Fruit fly (Drosophila melanogaster) whole organism, embryonic: ENCODE data around the gene CG14252.

Experiments used
- Asciz ChIP-seq: fragments of 200-800 bp; sonication (Bioruptor generic); optimal IDR thresholded peaks from 2 replicates; lab custom pipeline; 2017; ENCODE audit warnings: missing biosample characterization, mild to moderate bottlenecking, missing genetic modification characterization, missing genetic modification reagents
- Atf-2 ChIP-seq: fragments of 200-800 bp; sonication (Bioruptor generic); optimal IDR thresholded peaks from 2 replicates; lab custom pipeline; 2016; ENCODE audit warnings: missing biosample characterization, missing genetic modification characterization
- Atf6 ChIP-seq: fragments of 200-800 bp; sonication (Bioruptor generic); IDR thresholded peaks from 2 replicates; pipeline ENCODE4 v1.3.6; 2022; ENCODE audit warnings: missing biosample characterization, missing genetic modification characterization
- B-H1 ChIP-seq: fragments of 200-800 bp; sonication (Bioruptor generic); IDR thresholded peaks from 3 replicates; pipeline ENCODE4 v1.3.6; 2022; ENCODE audit warnings: missing biosample characterization, missing genetic modification characterization
- CG13296 ChIP-seq: fragments of 200-800 bp; sonication (Bioruptor generic); optimal IDR thresholded peaks from 3 replicates; lab custom pipeline; 2018; ENCODE audit warnings: missing biosample characterization, mild to moderate bottlenecking, missing genetic modification characterization
- CG14050 ChIP-seq: fragments of 200-800 bp; sonication (Bioruptor generic); IDR thresholded peaks from 3 replicates; pipeline ENCODE4 v1.3.6; 2022; ENCODE audit warnings: missing biosample characterization, missing genetic modification characterization
- CG14441 ChIP-seq: fragments of 200-800 bp; sonication (Bioruptor generic); IDR thresholded peaks from 2 replicates; pipeline ENCODE4 v1.3.6; 2022; ENCODE audit warnings: missing biosample characterization, missing genetic modification characterization
- CG17361 ChIP-seq: fragments of 200-800 bp; sonication (Bioruptor generic); IDR thresholded peaks from 3 replicates; pipeline ENCODE4 v1.3.6; 2022; ENCODE audit warnings: missing biosample characterization, missing genetic modification characterization
- CG17385 ChIP-seq: fragments of 200-800 bp; sonication (Bioruptor generic); optimal IDR thresholded peaks from 3 replicates; lab custom pipeline; 2018; ENCODE audit warnings: missing biosample characterization, mild to moderate bottlenecking, missing genetic modification characterization
- CG2199 ChIP-seq: fragments of 200-800 bp; sonication (Bioruptor generic); IDR thresholded peaks from 3 replicates; pipeline ENCODE4 v1.3.6; 2022; ENCODE audit warnings: missing biosample characterization, missing genetic modification characterization
- CG31441 ChIP-seq: fragments of 200-800 bp; sonication (Bioruptor generic); IDR thresholded peaks from 2 replicates; pipeline ENCODE4 v1.3.6; 2022; ENCODE audit warnings: missing biosample characterization, missing genetic modification characterization
- CG4360 ChIP-seq: fragments of 200-800 bp; sonication (Bioruptor generic); IDR thresholded peaks from 2 replicates; pipeline ENCODE4 v1.3.6; 2022; ENCODE audit warnings: missing biosample characterization, missing genetic modification characterization
- CG5245 ChIP-seq: fragments of 200-800 bp; sonication (Bioruptor generic); optimal IDR thresholded peaks from 3 replicates; lab custom pipeline; 2016; ENCODE audit warnings: missing biosample characterization, missing genetic modification characterization
- CG6175 ChIP-seq: fragments of 200-800 bp; sonication (Bioruptor generic); IDR thresholded peaks from 3 replicates; pipeline ENCODE4 v1.3.6; 2022; ENCODE audit warnings: missing biosample characterization, missing genetic modification characterization
- CG8089 ChIP-seq: fragments of 200-800 bp; sonication (Bioruptor generic); optimal IDR thresholded peaks from 3 replicates; lab custom pipeline; 2016; ENCODE audit warnings: missing biosample characterization, missing genetic modification characterization
- CG8290 ChIP-seq, 3 experiments: fragments of 200-800 bp; sonication (Bioruptor generic); optimal IDR thresholded peaks; 2 replicates each; lab custom pipeline; 2016 to 2019; ENCODE audit warnings: missing biosample characterization in 3 of 3, missing genetic modification characterization in 3 of 3, mild to moderate bottlenecking in 2 of 3, moderate library complexity in 1 of 3
- CG8388 ChIP-seq: fragments of 200-800 bp; sonication (Bioruptor generic); optimal IDR thresholded peaks from 2 replicates; lab custom pipeline; 2019; ENCODE audit warnings: missing biosample characterization, mild to moderate bottlenecking, missing genetic modification characterization, moderate library complexity
- E2f2 ChIP-seq: fragments of 200-800 bp; sonication (Bioruptor generic); IDR thresholded peaks from 2 replicates; pipeline ENCODE4 v1.3.6; 2022; ENCODE audit warnings: missing biosample characterization, missing genetic modification characterization
- Eip74EF ChIP-seq, 2 experiments: fragments of 200-800 bp in 1 of 2; fragments of >200 bp in 1 of 2; sonication (Bioruptor generic) in 1 of 2; optimal IDR thresholded peaks; 2 replicates each; lab custom pipeline; 2017 to 2019; ENCODE audit warnings: missing biosample characterization in 2 of 2, missing genetic modification characterization in 2 of 2, mild to moderate bottlenecking in 1 of 2, moderate library complexity in 1 of 2
- Ets97D ChIP-seq: fragments of 200-800 bp; sonication (Bioruptor generic); optimal IDR thresholded peaks from 3 replicates; lab custom pipeline; 2016; ENCODE audit warnings: missing biosample characterization, missing genetic modification characterization
- Jarid2 ChIP-seq: fragments of 200-800 bp; sonication (Bioruptor generic); optimal IDR thresholded peaks from 3 replicates; lab custom pipeline; 2017; ENCODE audit warnings: mild to moderate bottlenecking, missing biosample characterization, missing genetic modification reagents, missing genetic modification characterization
- NFAT ChIP-seq: fragments of 200-800 bp; sonication (Bioruptor generic); IDR thresholded peaks from 2 replicates; pipeline ENCODE4 v1.3.6; 2022; ENCODE audit warnings: missing biosample characterization, missing genetic modification characterization
- Oli ChIP-seq: fragments of 200-800 bp; sonication (Bioruptor generic); optimal IDR thresholded peaks from 2 replicates; lab custom pipeline; 2018; ENCODE audit warnings: missing biosample characterization, mild to moderate bottlenecking, missing genetic modification characterization, moderate library complexity
- Sox100B ChIP-seq: fragments of 200-800 bp; sonication (Bioruptor generic); optimal IDR thresholded peaks from 3 replicates; lab custom pipeline; 2018; ENCODE audit warnings: missing biosample characterization, mild to moderate bottlenecking, missing genetic modification characterization
- Sox102F ChIP-seq: fragments of 200-800 bp; sonication (Bioruptor generic); optimal IDR thresholded peaks from 2 replicates; lab custom pipeline; 2018; ENCODE audit warnings: missing biosample characterization, mild to moderate bottlenecking, missing genetic modification characterization, moderate library complexity
- Tbp ChIP-seq: fragments of >200 bp; optimal IDR thresholded peaks from 2 replicates; lab custom pipeline; 2018; ENCODE audit warnings: missing biosample characterization, missing genetic modification characterization
- al ChIP-seq: fragments of 200-800 bp; sonication (Bioruptor generic); IDR thresholded peaks from 2 replicates; pipeline ENCODE4 v1.3.6; 2022; ENCODE audit warnings: missing biosample characterization, missing genetic modification characterization
- ap ChIP-seq: fragments of 200-800 bp; sonication (Bioruptor generic); IDR thresholded peaks from 2 replicates; pipeline ENCODE4 v1.3.6; 2022; ENCODE audit warnings: missing biosample characterization, missing genetic modification characterization
- ara ChIP-seq: fragments of 200-800 bp; sonication (Bioruptor generic); IDR thresholded peaks from 2 replicates; pipeline ENCODE4 v1.3.6; 2022; ENCODE audit warnings: missing biosample characterization, missing genetic modification characterization
- ash1 ChIP-seq: fragments of 200-800 bp; sonication (Bioruptor generic); optimal IDR thresholded peaks from 2 replicates; lab custom pipeline; 2018; ENCODE audit warnings: missing biosample characterization, mild to moderate bottlenecking, missing genetic modification characterization
- bowl ChIP-seq: fragments of 200-800 bp; sonication (Bioruptor generic); IDR thresholded peaks from 2 replicates; pipeline ENCODE4 v1.3.6; 2022; ENCODE audit warnings: missing biosample characterization, missing genetic modification characterization
- chn ChIP-seq: fragments of 200-800 bp; sonication (Bioruptor generic); optimal IDR thresholded peaks from 2 replicates; lab custom pipeline; 2016; ENCODE audit warnings: missing biosample characterization, missing genetic modification characterization
- dmrt11E ChIP-seq: fragments of 200-800 bp; sonication (Bioruptor generic); optimal IDR thresholded peaks from 3 replicates; lab custom pipeline; 2018; ENCODE audit warnings: missing biosample characterization, mild to moderate bottlenecking, missing genetic modification characterization, moderate library complexity
- dmrt99B ChIP-seq: fragments of 200-800 bp; sonication (Bioruptor generic); optimal IDR thresholded peaks from 2 replicates; lab custom pipeline; 2018; ENCODE audit warnings: missing biosample characterization, mild to moderate bottlenecking, missing genetic modification characterization, moderate library complexity
- grn ChIP-seq: fragments of 200-800 bp; sonication (Bioruptor generic); optimal IDR thresholded peaks from 3 replicates; lab custom pipeline; 2017; ENCODE audit warnings: missing biosample characterization, missing genetic modification characterization
- jing ChIP-seq: fragments of 200-800 bp; sonication (Bioruptor generic); optimal IDR thresholded peaks from 2 replicates; lab custom pipeline; 2018; ENCODE audit warnings: missing biosample characterization, mild to moderate bottlenecking, missing genetic modification characterization
- lbe ChIP-seq: fragments of 200-800 bp; sonication (Bioruptor generic); optimal IDR thresholded peaks from 2 replicates; lab custom pipeline; 2016; ENCODE audit warnings: missing biosample characterization, mild to moderate bottlenecking, missing genetic modification characterization
- pan ChIP-seq, 4 experiments: fragments of >200 bp in 3 of 4; fragments of 200-800 bp in 1 of 4; sonication (Bioruptor generic) in 1 of 4; optimal IDR thresholded peaks in 3 of 4; IDR thresholded peaks in 1 of 4; 2 replicates each; pipeline versions ENCODE4 v1.3.6 to Lab custom; 2017 to 2022; ENCODE audit warnings: missing biosample characterization in 2 of 4, missing genetic modification characterization in 2 of 4, mixed read lengths in 1 of 4
- prd ChIP-seq, 3 experiments: fragments of >200 bp in 2 of 3; fragments of 200-800 bp in 1 of 3; sonication (Bioruptor generic) in 1 of 3; optimal IDR thresholded peaks in 2 of 3; IDR thresholded peaks in 1 of 3; 2 replicates in 2 of 3; 3 replicates in 1 of 3; pipeline versions ENCODE4 v1.3.6 to Lab custom; 2017 to 2022; ENCODE audit warnings: missing biosample characterization in 1 of 3, missing genetic modification characterization in 1 of 3
- salm ChIP-seq: fragments of 200-800 bp; sonication (Bioruptor generic); optimal IDR thresholded peaks from 2 replicates; lab custom pipeline; 2018; ENCODE audit warnings: missing biosample characterization, mild to moderate bottlenecking, missing genetic modification characterization
- seq ChIP-seq: fragments of 200-800 bp; sonication (Bioruptor generic); IDR thresholded peaks from 2 replicates; pipeline ENCODE4 v1.3.6; 2022; ENCODE audit warnings: missing biosample characterization, missing genetic modification characterization
- sob ChIP-seq: fragments of 200-800 bp; sonication (Bioruptor generic); IDR thresholded peaks from 2 replicates; pipeline ENCODE4 v1.3.6; 2022; ENCODE audit warnings: missing biosample characterization, missing genetic modification characterization
- tgo ChIP-seq: fragments of 200-800 bp; sonication (Bioruptor generic); IDR thresholded peaks from 3 replicates; pipeline ENCODE4 v1.3.6; 2022; ENCODE audit warnings: missing biosample characterization, missing genetic modification characterization
- tio ChIP-seq: fragments of 200-800 bp; sonication (Bioruptor generic); optimal IDR thresholded peaks from 2 replicates; lab custom pipeline; 2017; ENCODE audit warnings: missing biosample characterization, missing genetic modification characterization, inconsistent platforms
- tup ChIP-seq: fragments of 200-800 bp; sonication (Bioruptor generic); optimal IDR thresholded peaks from 2 replicates; lab custom pipeline; 2016; ENCODE audit warnings: missing biosample characterization, mild to moderate bottlenecking, missing genetic modification characterization, moderate library complexity
- tx ChIP-seq: fragments of 200-800 bp; sonication (Bioruptor generic); optimal IDR thresholded peaks from 2 replicates; lab custom pipeline; 2016; ENCODE audit warnings: missing biosample characterization, missing genetic modification characterization
- vvl ChIP-seq: fragments of 200-800 bp; sonication (Bioruptor generic); IDR thresholded peaks from 2 replicates; pipeline ENCODE4 v1.3.6; 2022; ENCODE audit warnings: missing biosample characterization, missing genetic modification characterization

Gene CG14252

dm6 chr3R:26967587-26968312 lies 22.4 kb downstream of the CG14252 start (continued):
- TF ChIP-seq CG17385 (GFP tag; lab: Kevin White, UChicago) = peak; percentile 16
- peak; percentile 47; the same call in 2 of the 3 replicates for TF ChIP-seq tgo (GFP tag; lab: Robert Waterston, UW)
- 0 out of 2 replicates have a peak, but pooled peaks have one; percentile 7 for TF ChIP-seq CG31441 (GFP tag; lab: Robert Waterston, UW)
- no peak for TF ChIP-seq al (GFP tag; lab: Robert Waterston, UW)
- TF ChIP-seq NFAT (GFP tag; lab: Robert Waterston, UW) = peak; percentile 47; the same call in 1 of the 2 replicates
- TF ChIP-seq dmrt99B (tag; lab: Kevin White, UChicago) = peak; percentile 43
- no peak for TF ChIP-seq tup (GFP tag; lab: Kevin White, UChicago)
- TF ChIP-seq CG8089 (GFP tag; lab: Kevin White, UChicago) = no peak
- peak; percentile 58; the same call in 1 of the 3 replicates for TF ChIP-seq CG6175 (GFP tag; lab: Robert Waterston, UW)
- peak; percentile 37 for TF ChIP-seq B-H1
- TF ChIP-seq CG4360 = 0 out of 2 replicates have a peak, but pooled peaks have one; percentile 39
- peak; percentile 9 for TF ChIP-seq lbe
- TF ChIP-seq CG14441 (GFP tag; lab: Robert Waterston, UW) = 0 out of 2 replicates have a peak, but pooled peaks have one; percentile 35
- no peak for TF ChIP-seq Ets97D (GFP tag; lab: Kevin White, UChicago)
- TF ChIP-seq salm (tag; lab: Kevin White, UChicago) = no peak
- TF ChIP-seq sob (GFP tag; lab: Robert Waterston, UW) = peak; percentile 25; the same call in 1 of the 2 replicates
- 0 out of 3 replicates have a peak, but pooled peaks have one; percentile 28 for TF ChIP-seq CG2199
- TF ChIP-seq Eip74EF (GFP tag; optimal IDR thresholded peaks at IDR 0.05; lab: Kevin White, UChicago) = peak in 1 of 2 experiments; percentile 25
- peak; percentile 2 for TF ChIP-seq Sox102F (GFP tag; lab: Kevin White, UChicago)
- TF ChIP-seq tx = no peak
- TF ChIP-seq CG17361 (GFP tag; lab: Robert Waterston, UW) = 0 out of 3 replicates have a peak, but pooled peaks have one; percentile 10
- TF ChIP-seq Atf-2 (GFP tag; lab: Kevin White, UChicago) = no peak
- no peak for TF ChIP-seq ash1 (GFP tag; lab: Kevin White, UChicago)
- TF ChIP-seq prd (optimal IDR thresholded peaks at IDR 0.05; lab: Kevin White, UChicago) = no peak
- TF ChIP-seq prd (GFP tag; IDR thresholded peaks at IDR 0.05; lab: Robert Waterston, UW) = peak; percentile 47; the same call in 2 of the 3 replicates
- TF ChIP-seq Atf6 (GFP tag; lab: Robert Waterston, UW) = peak; percentile 48; the same call in 1 of the 2 replicates
- no peak for TF ChIP-seq Sox100B (GFP tag; lab: Kevin White, UChicago)
- TF ChIP-seq CG5245 = no peak
- no peak for TF ChIP-seq grn
- no peak for TF ChIP-seq chn
- peak; percentile 68 for TF ChIP-seq ara (GFP tag; lab: Robert Waterston, UW)
- no peak for TF ChIP-seq pan (optimal IDR thresholded peaks at IDR 0.05; lab: Kevin White, UChicago)
- TF ChIP-seq pan (GFP tag; optimal IDR thresholded peaks at IDR 0.05 in 1 of 2, IDR thresholded peaks at IDR 0.05 in 1 of 2) = peak in 1 of 2 experiments; percentile 24
- peak; percentile 32 for TF ChIP-seq CG13296
- no peak for TF ChIP-seq CG8388
- TF ChIP-seq bowl (GFP tag; lab: Robert Waterston, UW) = no peak
- no peak for TF ChIP-seq CG8290 (GFP tag; optimal IDR thresholded peaks at IDR 0.05; lab: Kevin White, UChicago)
- no peak for TF ChIP-seq CG8290 (tag; optimal IDR thresholded peaks at IDR 0.05; lab: Kevin White, UChicago)
- no peak for TF ChIP-seq dmrt11E (tag; lab: Kevin White, UChicago)
- TF ChIP-seq Jarid2 (GFP tag; lab: Kevin White, UChicago) = no peak
- TF ChIP-seq E2f2 (GFP tag; lab: Robert Waterston, UW) = peak; percentile 27; the same call in 1 of the 2 replicates
- TF ChIP-seq CG14050 (GFP tag; lab: Robert Waterston, UW) = no peak
- peak; percentile 31 for TF ChIP-seq Oli (tag; lab: Kevin White, UChicago)
- no peak for TF ChIP-seq Asciz (GFP tag; lab: Kevin White, UChicago)
- no peak for TF ChIP-seq ap (GFP tag; lab: Robert Waterston, UW)
- 0 out of 2 replicates have a peak, but pooled peaks have one; percentile 25 for TF ChIP-seq seq (GFP tag; lab: Robert Waterston, UW)
- no peak for TF ChIP-seq jing (GFP tag; lab: Kevin White, UChicago)
- peak; percentile 67 for TF ChIP-seq vvl
- peak; percentile 5 for TF ChIP-seq tio (GFP tag; lab: Kevin White, UChicago)
- no peak for TF ChIP-seq Tbp (GFP tag; lab: Kevin White, UChicago)
